Comparison of ENCODE assay signal across 1 fruit fly cellular context in genomic region chrX:15498791-15499190, dm6.
TF ChIP-seq lines count a peak whose summit lies in the region.

No protein-coding gene starts in this region.

TF ChIP-seq in whole organism, embryonic, 481 proteins besides CTCF, POLR2A, EP300 and RAD21 (continued from another document):
- TF ChIP-seq Dref (GFP tag; IDR thresholded peaks at IDR 0.05; lab: Robert Waterston, UW) (no peak), ato (GFP tag; IDR thresholded peaks at IDR 0.05; lab: Robert Waterston, UW; ENCODE audit: partially characterized antibody) (no peak)
TF ChIP-seq in whole organism, embryonic: peak in this region for 140.
